Worm (Caenorhabditis elegans) whole organism, L4/young adult: Measurements from ENCODE around the gene H20J04.6.

Experiments
- W03F9.2 ChIP-seq: fragments of 150-350 bp; optimal IDR thresholded peaks from 2 replicates; lab custom pipeline; 2014; ENCODE audit warnings: missing biosample characterization, missing genetic modification characterization
- dao-5 ChIP-seq: sonication (generic microtip); optimal IDR thresholded peaks from 2 replicates; lab custom pipeline; 2016; ENCODE audit warnings: missing genotype, missing genetic modification characterization, moderate library complexity, missing compliant biosample characterization
- him-1 ChIP-seq: sonication (generic microtip); optimal IDR thresholded peaks from 2 replicates; lab custom pipeline; 2016; ENCODE audit warnings: missing genotype, missing genetic modification reagents, missing genetic modification characterization, missing compliant biosample characterization

Gene H20J04.6

ce11 chrII:4322871-4323270 lies at the start of gene H20J04.6:
H20J04.6 (plus strand) TSS chrII:4323256.
- TF ChIP-seq him-1, result no peak
- no peak for TF ChIP-seq dao-5 (tag; lab: Kevin White, UChicago)
- no peak for TF ChIP-seq W03F9.2 (tag; lab: Kevin White, UChicago)

- TF ChIP-seq W03F9.2 (tag; lab: Kevin White, UChicago) (no peak), dao-5 (tag; lab: Kevin White, UChicago) (no peak), him-1 (no peak)
Measured at ce11 chrII:4275637-4276252, 47.3 kb upstream of the H20J04.6 start, which contains the start of gene npr-42. npr-42 (plus strand) TSS chrII:4276202.

ce11 chrII:4276924-4277323 lies 46.1 kb upstream of the H20J04.6 start:
- no peak for TF ChIP-seq dao-5 (tag; lab: Kevin White, UChicago)
- no peak for TF ChIP-seq him-1
- no peak for TF ChIP-seq W03F9.2 (tag; lab: Kevin White, UChicago)

- TF ChIP-seq W03F9.2 (tag; lab: Kevin White, UChicago) (no peak), dao-5 (tag; lab: Kevin White, UChicago) (no peak), him-1 (no peak)
Measured at ce11 chrII:4277639-4278038, 45.4 kb upstream of the H20J04.6 start.

- TF ChIP-seq dao-5 (tag; lab: Kevin White, UChicago), result no peak
- TF ChIP-seq W03F9.2 (tag; lab: Kevin White, UChicago), result no peak
- TF ChIP-seq him-1, result no peak
Measured at ce11 chrII:4281743-4282142, 41.3 kb upstream of the H20J04.6 start, which contains the start of gene C01F1.5. C01F1.5 (minus strand) TSS chrII:4281845.

ce11 chrII:4284305-4285193 lies 38.5 kb upstream of the H20J04.6 start:
- no peak for TF ChIP-seq him-1
- no peak for TF ChIP-seq dao-5 (tag; lab: Kevin White, UChicago)
- no peak for TF ChIP-seq W03F9.2 (tag; lab: Kevin White, UChicago)

- TF ChIP-seq dao-5 (tag; lab: Kevin White, UChicago), result no peak
- TF ChIP-seq him-1, result no peak
- TF ChIP-seq W03F9.2 (tag; lab: Kevin White, UChicago), result no peak
Measured at ce11 chrII:4286921-4287320, 36.1 kb upstream of the H20J04.6 start.

ce11 chrII:4288111-4288510 lies 34.9 kb upstream of the H20J04.6 start, which contains the start of gene C01F1.6:
C01F1.6 (minus strand) TSS chrII:4288211.
- TF ChIP-seq him-1 (no peak), W03F9.2 (tag; lab: Kevin White, UChicago) (no peak), dao-5 (tag; lab: Kevin White, UChicago) (no peak)

- TF ChIP-seq dao-5 (tag; lab: Kevin White, UChicago) (no peak), him-1 (no peak), W03F9.2 (tag; lab: Kevin White, UChicago) (no peak)
Measured at ce11 chrII:4288572-4288971, 34.5 kb upstream of the H20J04.6 start.

ce11 chrII:4291799-4292198 lies 31.3 kb upstream of the H20J04.6 start:
- no peak for TF ChIP-seq him-1
- no peak for TF ChIP-seq dao-5 (tag; lab: Kevin White, UChicago)
- TF ChIP-seq W03F9.2 (tag; lab: Kevin White, UChicago), result no peak

ce11 chrII:4293027-4293522 lies 30.0 kb upstream of the H20J04.6 start:
- TF ChIP-seq dao-5 (tag; lab: Kevin White, UChicago) (no peak), W03F9.2 (tag; lab: Kevin White, UChicago) (no peak), him-1 (no peak)

- TF ChIP-seq dao-5 (tag; lab: Kevin White, UChicago), result no peak
- TF ChIP-seq him-1, result no peak
- TF ChIP-seq W03F9.2 (tag; lab: Kevin White, UChicago), result no peak
Measured at ce11 chrII:4294189-4294588, 28.9 kb upstream of the H20J04.6 start.

ce11 chrII:4294801-4295200 lies 28.3 kb upstream of the H20J04.6 start, which contains the start of gene rml-4:
rml-4 (plus strand) TSS chrII:4295101.
- TF ChIP-seq dao-5 (tag; lab: Kevin White, UChicago) (no peak), W03F9.2 (tag; lab: Kevin White, UChicago) (no peak), him-1 (no peak)

ce11 chrII:4297259-4297658 lies 25.8 kb upstream of the H20J04.6 start:
- TF ChIP-seq dao-5 (tag; lab: Kevin White, UChicago) (no peak), him-1 (no peak), W03F9.2 (tag; lab: Kevin White, UChicago) (no peak)
